Worm (Caenorhabditis elegans) whole organism, midembryonic: ENCODE measurements around the gene unc-86.

Experiments used
- T22C8.4 ChIP-seq: fragments of 200-800 bp; sonication (Bioruptor generic); IDR thresholded peaks from 2 replicates; pipeline ENCODE4 v1.3.6; 2022; ENCODE audit warnings: missing genetic modification characterization, missing compliant biosample characterization
- cog-1 ChIP-seq: sonication (generic microtip); optimal IDR thresholded peaks from 2 replicates; lab custom pipeline; 2016; ENCODE audit warnings: missing genetic modification characterization, missing compliant biosample characterization
- flt-1 ChIP-seq: fragments of 200-800 bp; sonication (Bioruptor generic); IDR thresholded peaks from 2 replicates; pipeline ENCODE4 v1.3.6; 2022; ENCODE audit warnings: missing genetic modification characterization, missing compliant biosample characterization
- klf-2 ChIP-seq: fragments of 200-800 bp; sonication (Bioruptor generic); conservative IDR thresholded peaks from 2 replicates; pipeline ENCODE4 v1.3.6; 2022; ENCODE audit warnings: missing genetic modification reagents, missing genetic modification characterization, missing compliant biosample characterization
- med-1 ChIP-seq: sonication (generic microtip); optimal IDR thresholded peaks from 2 replicates; lab custom pipeline; 2017; ENCODE audit warnings: missing genetic modification characterization, mild to moderate bottlenecking, missing compliant biosample characterization, antibody characterized with exemption, missing genetic modification reagents; ENCODE audit not compliant: insufficient read depth
- ref-1 ChIP-seq: fragments of 200-800 bp; sonication (Bioruptor generic); conservative IDR thresholded peaks from 2 replicates; pipeline ENCODE4 v1.3.6; 2022; ENCODE audit warnings: missing genetic modification reagents, missing genetic modification characterization, missing compliant biosample characterization
- ztf-29 ChIP-seq: fragments of 200-800 bp; sonication (Bioruptor generic); IDR thresholded peaks from 2 replicates; pipeline ENCODE4 v1.3.6; 2022; ENCODE audit warnings: missing genetic modification reagents, missing genetic modification characterization, missing compliant biosample characterization

DNA sequence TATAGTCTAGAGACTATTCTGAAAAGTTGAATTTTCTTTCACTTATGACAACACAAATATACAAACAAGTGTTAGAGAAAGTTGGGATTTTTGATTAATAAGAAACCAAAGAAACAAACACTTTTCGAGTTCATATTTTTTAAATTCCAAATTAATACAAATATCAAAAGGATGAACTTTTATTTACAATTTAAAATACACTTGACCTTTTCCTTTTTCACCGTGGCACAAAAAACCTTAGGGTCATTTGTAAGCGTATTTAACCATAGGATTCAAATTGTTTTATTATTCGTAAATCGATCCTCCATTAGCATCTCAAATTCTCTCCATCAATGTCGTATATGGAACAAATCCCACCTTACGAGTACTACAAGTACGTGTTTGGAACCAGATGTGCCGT is 19.7 kb upstream of the unc-86 start, which contains the start of gene C02F5.5:
- TF ChIP-seq T22C8.4 (GFP tag; lab: Robert Waterston, UW) (no peak), med-1 (GFP tag; lab: Kevin White, UChicago) (no peak), ztf-29 (GFP tag; lab: Robert Waterston, UW) (no peak), flt-1 (GFP tag; lab: Robert Waterston, UW) (no peak), ref-1 (GFP tag; lab: Robert Waterston, UW) (no peak), klf-2 (GFP tag; lab: Robert Waterston, UW) (no peak), cog-1 (no peak)
